Worm (Caenorhabditis elegans) whole organism, midembryonic: ENCODE measurements around the gene tag-276.

Experiments used
- klf-2 ChIP-seq: fragments of 200-800 bp; sonication (Bioruptor generic); conservative IDR thresholded peaks from 2 replicates; pipeline ENCODE4 v1.3.6; 2022; ENCODE audit warnings: missing genetic modification reagents, missing genetic modification characterization, missing compliant biosample characterization
- tab-1 ChIP-seq: fragments of 200-800 bp; sonication (Bioruptor generic); IDR thresholded peaks from 2 replicates; pipeline ENCODE4 v1.3.6; 2022; ENCODE audit warnings: missing genetic modification characterization, missing compliant biosample characterization

ce11 chrII:12289085-12289484 is 40.1 kb upstream of the tag-276 start, which contains the start of gene Y57A10A.31:
- TF ChIP-seq tab-1 (no peak), klf-2 (GFP tag; lab: Robert Waterston, UW) (no peak)
